Worm (Caenorhabditis elegans) whole organism, midembryonic: Measurements from ENCODE around the gene Y46E12BL.2.

Experiments
- T22C8.4 ChIP-seq: fragments of 200-800 bp; sonication (Bioruptor generic); IDR thresholded peaks from 2 replicates; pipeline ENCODE4 v1.3.6; 2022; ENCODE audit warnings: missing genetic modification characterization, missing compliant biosample characterization
- cog-1 ChIP-seq: sonication (generic microtip); optimal IDR thresholded peaks from 2 replicates; lab custom pipeline; 2016; ENCODE audit warnings: missing genetic modification characterization, missing compliant biosample characterization
- flt-1 ChIP-seq: fragments of 200-800 bp; sonication (Bioruptor generic); IDR thresholded peaks from 2 replicates; pipeline ENCODE4 v1.3.6; 2022; ENCODE audit warnings: missing genetic modification characterization, missing compliant biosample characterization
- klf-2 ChIP-seq: fragments of 200-800 bp; sonication (Bioruptor generic); conservative IDR thresholded peaks from 2 replicates; pipeline ENCODE4 v1.3.6; 2022; ENCODE audit warnings: missing genetic modification reagents, missing genetic modification characterization, missing compliant biosample characterization
- med-1 ChIP-seq: sonication (generic microtip); optimal IDR thresholded peaks from 2 replicates; lab custom pipeline; 2017; ENCODE audit warnings: missing genetic modification characterization, mild to moderate bottlenecking, missing compliant biosample characterization, antibody characterized with exemption, missing genetic modification reagents; ENCODE audit not compliant: insufficient read depth
- ref-1 ChIP-seq: fragments of 200-800 bp; sonication (Bioruptor generic); conservative IDR thresholded peaks from 2 replicates; pipeline ENCODE4 v1.3.6; 2022; ENCODE audit warnings: missing genetic modification reagents, missing genetic modification characterization, missing compliant biosample characterization
- tab-1 ChIP-seq: fragments of 200-800 bp; sonication (Bioruptor generic); IDR thresholded peaks from 2 replicates; pipeline ENCODE4 v1.3.6; 2022; ENCODE audit warnings: missing genetic modification characterization, missing compliant biosample characterization
- ztf-23 ChIP-seq: fragments of 200-800 bp; sonication (Bioruptor generic); IDR thresholded peaks from 2 replicates; pipeline ENCODE4 v1.3.6; 2022; ENCODE audit warnings: missing genetic modification reagents, missing genetic modification characterization, missing compliant biosample characterization
- ztf-29 ChIP-seq: fragments of 200-800 bp; sonication (Bioruptor generic); IDR thresholded peaks from 2 replicates; pipeline ENCODE4 v1.3.6; 2022; ENCODE audit warnings: missing genetic modification reagents, missing genetic modification characterization, missing compliant biosample characterization

The Y46E12BL.2 gene

DNA sequence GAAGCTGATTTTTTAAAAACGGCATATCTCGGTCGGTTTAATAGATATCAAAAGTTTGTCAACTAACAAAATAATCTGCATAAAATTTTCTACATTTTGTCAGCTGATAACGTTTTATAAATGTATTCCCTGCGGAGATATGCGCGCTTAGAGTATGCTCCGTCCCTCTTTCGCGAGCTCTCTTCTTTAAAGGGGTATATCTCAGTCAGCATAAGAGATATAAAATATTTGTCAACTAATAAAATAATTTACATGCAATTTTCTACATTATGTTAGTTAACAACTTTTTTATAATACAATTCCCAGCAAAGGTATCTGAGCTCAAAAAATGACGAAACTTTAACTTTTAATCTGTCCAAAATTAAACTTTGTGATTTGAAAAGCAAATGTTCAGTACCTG, 32.7 kb downstream of the Y46E12BL.2 start:
- no peak for TF ChIP-seq flt-1
- no peak for TF ChIP-seq ztf-23 (GFP tag; lab: Robert Waterston, UW)
- no peak for TF ChIP-seq tab-1 (GFP tag; lab: Robert Waterston, UW)
- no peak for TF ChIP-seq med-1 (GFP tag; lab: Kevin White, UChicago)
- TF ChIP-seq klf-2 (GFP tag; lab: Robert Waterston, UW) = no peak
- no peak for TF ChIP-seq T22C8.4 (GFP tag; lab: Robert Waterston, UW)
- TF ChIP-seq cog-1 (tag; lab: Kevin White, UChicago) = no peak

DNA sequence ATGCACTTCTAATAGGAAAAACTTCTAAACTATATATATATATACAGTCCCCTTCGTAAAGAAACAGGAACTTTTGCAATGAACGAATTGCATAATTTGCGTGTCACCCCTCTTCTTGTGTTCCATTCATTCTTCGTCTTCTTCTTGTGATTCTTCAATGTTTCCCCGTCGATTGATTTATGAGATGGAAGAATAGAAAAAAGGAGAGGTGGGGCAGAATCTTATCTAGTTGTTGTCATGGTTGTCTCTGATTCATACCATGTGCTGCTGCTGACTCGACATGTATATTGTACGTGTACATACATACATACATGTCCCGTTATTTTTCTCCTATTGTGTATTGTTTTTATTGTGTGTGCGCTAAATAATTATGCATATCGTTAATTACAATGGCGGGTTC, 33.2 kb downstream of the Y46E12BL.2 start:
- TF ChIP-seq tab-1 (GFP tag; lab: Robert Waterston, UW) (no peak), klf-2 (GFP tag; lab: Robert Waterston, UW) (no peak), ztf-23 (GFP tag; lab: Robert Waterston, UW) (no peak)

DNA sequence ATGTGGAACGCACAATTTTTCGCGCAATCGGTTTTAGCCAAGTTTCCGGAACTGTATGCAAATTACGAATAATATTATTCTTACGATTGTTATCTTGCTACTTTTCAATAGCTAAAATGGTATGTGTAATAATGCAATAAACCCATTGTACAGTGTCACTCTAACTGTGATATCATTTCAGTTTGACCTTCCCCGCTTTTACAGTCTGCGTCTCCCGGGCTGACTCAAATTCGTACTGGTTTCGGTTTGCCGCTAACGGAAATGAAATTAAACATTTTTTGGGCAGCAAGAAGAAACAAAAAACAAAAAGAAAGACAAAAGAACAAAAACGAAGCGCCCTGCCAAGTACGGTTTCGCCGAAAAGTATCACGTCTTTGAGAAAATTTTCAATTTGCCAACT, 33.7 kb downstream of the Y46E12BL.2 start:
- TF ChIP-seq ztf-29 (GFP tag; lab: Robert Waterston, UW) = no peak
- TF ChIP-seq tab-1 (GFP tag; lab: Robert Waterston, UW) = no peak
- no peak for TF ChIP-seq cog-1 (tag; lab: Kevin White, UChicago)
- no peak for TF ChIP-seq T22C8.4 (GFP tag; lab: Robert Waterston, UW)

DNA sequence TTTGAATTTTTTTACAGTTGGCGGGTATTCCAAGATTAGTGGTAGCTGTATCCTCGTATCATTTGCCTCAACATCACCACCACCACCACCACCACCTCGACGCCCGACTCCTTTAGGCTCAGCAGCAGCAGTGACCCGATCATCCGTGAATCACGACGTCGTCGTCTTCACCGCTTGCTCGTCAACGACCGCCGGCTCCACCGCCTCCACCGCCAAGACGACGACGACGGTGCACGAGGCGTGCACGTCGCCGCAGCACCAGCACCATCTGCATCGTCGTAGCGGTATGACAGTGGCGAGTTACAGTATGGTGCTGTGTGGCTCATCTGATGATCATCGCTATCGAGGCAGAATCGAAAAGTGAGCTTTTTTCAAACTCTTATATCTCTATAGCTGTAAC, 35.4 kb downstream of the Y46E12BL.2 start, which contains the start of gene rga-9:
Gene rga-9, plus strand, starts transcription at position 16 of the 400 bp plus-strand sequence.
- 0 out of 2 replicates have a peak, but pooled peaks have one; percentile 11 for TF ChIP-seq tab-1 (GFP tag; lab: Robert Waterston, UW)
- TF ChIP-seq flt-1 = no peak

DNA sequence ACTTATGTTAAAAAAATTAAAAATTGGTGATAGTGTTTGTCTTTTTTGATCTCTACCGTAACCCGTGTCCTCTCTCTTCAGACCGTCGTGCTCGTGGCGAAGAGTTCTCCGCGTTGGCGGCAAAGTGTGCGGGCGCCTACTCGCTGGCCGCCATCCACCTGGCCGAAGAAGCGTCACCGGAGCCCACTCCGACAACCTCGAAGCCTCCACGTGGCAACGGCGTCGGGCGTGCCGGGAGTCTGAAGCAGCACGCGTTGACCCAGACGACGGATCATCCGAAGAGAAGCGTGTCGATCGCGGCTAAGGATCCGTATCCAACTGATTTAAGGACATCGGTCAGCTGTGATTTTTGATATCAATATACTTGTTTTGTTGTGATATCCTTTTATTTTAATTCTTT, 40.2 kb downstream of the Y46E12BL.2 start:
- no peak for TF ChIP-seq flt-1
- no peak for TF ChIP-seq cog-1 (tag; lab: Kevin White, UChicago)
- no peak for TF ChIP-seq ref-1 (GFP tag; lab: Robert Waterston, UW)
- TF ChIP-seq ztf-23 (GFP tag; lab: Robert Waterston, UW) = no peak
- TF ChIP-seq T22C8.4 (GFP tag; lab: Robert Waterston, UW) = no peak
- no peak for TF ChIP-seq tab-1 (GFP tag; lab: Robert Waterston, UW)
- TF ChIP-seq klf-2 (GFP tag; lab: Robert Waterston, UW) = no peak
- no peak for TF ChIP-seq med-1 (GFP tag; lab: Kevin White, UChicago)
- TF ChIP-seq ztf-29 (GFP tag; lab: Robert Waterston, UW) = no peak
